Fruit fly (Drosophila melanogaster) whole organism, adult: ENCODE data around the gene drpr.

Source experiments
- CG11617 ChIP-seq: fragments of 200-800 bp; sonication (Bioruptor generic); optimal IDR thresholded peaks from 2 replicates; lab custom pipeline; 2017; ENCODE audit warnings: mild to moderate bottlenecking, missing biosample characterization, missing genetic modification reagents, missing genetic modification characterization
- CG12768 ChIP-seq: fragments of 200-800 bp; sonication (Bioruptor generic); optimal IDR thresholded peaks from 2 replicates; lab custom pipeline; 2017; ENCODE audit warnings: missing biosample characterization, missing genetic modification characterization, mild to moderate bottlenecking, moderate library complexity, missing genetic modification reagents
- CG14711 ChIP-seq: fragments of 200-800 bp; sonication (Bioruptor generic); optimal IDR thresholded peaks from 2 replicates; lab custom pipeline; 2018; ENCODE audit warnings: missing biosample characterization, mild to moderate bottlenecking, missing genetic modification characterization, moderate library complexity
- CG1620 ChIP-seq: fragments of 200-800 bp; sonication (Bioruptor generic); optimal IDR thresholded peaks from 2 replicates; lab custom pipeline; 2016; ENCODE audit warnings: missing biosample characterization, missing genetic modification characterization
- CG33017 ChIP-seq: fragments of 200-800 bp; sonication (Bioruptor generic); optimal IDR thresholded peaks from 2 replicates; lab custom pipeline; 2018; ENCODE audit warnings: missing biosample characterization, mild to moderate bottlenecking, missing genetic modification characterization, moderate library complexity
- CG5204 ChIP-seq: fragments of 200-800 bp; sonication (Bioruptor generic); optimal IDR thresholded peaks from 2 replicates; lab custom pipeline; 2016; ENCODE audit warnings: missing biosample characterization, missing genetic modification characterization
- CG7045 ChIP-seq: fragments of 200-800 bp; sonication (Bioruptor generic); optimal IDR thresholded peaks from 2 replicates; lab custom pipeline; 2017; ENCODE audit warnings: missing biosample characterization, mild to moderate bottlenecking, missing genetic modification characterization
- CG7101 ChIP-seq: fragments of 200-800 bp; sonication (Bioruptor generic); optimal IDR thresholded peaks from 2 replicates; lab custom pipeline; 2018; ENCODE audit warnings: missing biosample characterization, mild to moderate bottlenecking, missing genetic modification characterization, moderate library complexity
- Clk ChIP-seq: fragments of 200-800 bp; sonication (Bioruptor generic); optimal IDR thresholded peaks from 2 replicates; lab custom pipeline; 2017; ENCODE audit warnings: missing biosample characterization, missing genetic modification characterization
- Crg-1 ChIP-seq: fragments of 200-800 bp; sonication (Bioruptor generic); optimal IDR thresholded peaks from 2 replicates; lab custom pipeline; 2016; ENCODE audit warnings: missing biosample characterization, missing genetic modification characterization
- Hr96 ChIP-seq: fragments of 200-800 bp; sonication (Bioruptor generic); optimal IDR thresholded peaks from 2 replicates; lab custom pipeline; 2016; ENCODE audit warnings: missing biosample characterization, missing genetic modification characterization
- Mnt ChIP-seq: fragments of 200-800 bp; sonication (Bioruptor generic); optimal IDR thresholded peaks from 2 replicates; lab custom pipeline; 2016; ENCODE audit warnings: missing biosample characterization, mild to moderate bottlenecking, missing genetic modification characterization
- bab1 ChIP-seq: fragments of 200-800 bp; sonication (Bioruptor generic); optimal IDR thresholded peaks from 3 replicates; lab custom pipeline; 2019; ENCODE audit warnings: missing biosample characterization, mild to moderate bottlenecking, missing genetic modification characterization, moderate library complexity
- cic ChIP-seq: fragments of 200-800 bp; sonication (Bioruptor generic); optimal IDR thresholded peaks from 2 replicates; lab custom pipeline; 2017; ENCODE audit warnings: missing biosample characterization, mild to moderate bottlenecking, missing genetic modification characterization, moderate library complexity
- cnc ChIP-seq, 2 experiments: fragments of >200 bp; optimal IDR thresholded peaks; 2 replicates each; lab custom pipeline; 2017
- kay ChIP-seq: fragments of 200-800 bp; sonication (Bioruptor generic); peaks from one replicate; lab custom pipeline; 2016; ENCODE audit warnings: missing biosample characterization, missing genetic modification characterization, borderline replicate concordance
- ovo ChIP-seq: fragments of 200-800 bp; sonication (Bioruptor generic); optimal IDR thresholded peaks from 2 replicates; lab custom pipeline; 2016; ENCODE audit warnings: missing biosample characterization, missing genetic modification characterization
- pad ChIP-seq: fragments of 200-800 bp; sonication (Bioruptor generic); optimal IDR thresholded peaks from 3 replicates; lab custom pipeline; 2017; ENCODE audit warnings: missing biosample characterization, missing genetic modification characterization, mild to moderate bottlenecking, moderate library complexity, missing genetic modification reagents
- tj ChIP-seq: fragments of 200-800 bp; sonication (Bioruptor generic); optimal IDR thresholded peaks from 3 replicates; lab custom pipeline; 2017; ENCODE audit warnings: missing biosample characterization, mild to moderate bottlenecking, missing genetic modification characterization, moderate library complexity
- toe ChIP-seq: fragments of 200-800 bp; sonication (Bioruptor generic); optimal IDR thresholded peaks from 2 replicates; lab custom pipeline; 2016; ENCODE audit warnings: missing biosample characterization, missing genetic modification characterization

drpr gene

DNA sequence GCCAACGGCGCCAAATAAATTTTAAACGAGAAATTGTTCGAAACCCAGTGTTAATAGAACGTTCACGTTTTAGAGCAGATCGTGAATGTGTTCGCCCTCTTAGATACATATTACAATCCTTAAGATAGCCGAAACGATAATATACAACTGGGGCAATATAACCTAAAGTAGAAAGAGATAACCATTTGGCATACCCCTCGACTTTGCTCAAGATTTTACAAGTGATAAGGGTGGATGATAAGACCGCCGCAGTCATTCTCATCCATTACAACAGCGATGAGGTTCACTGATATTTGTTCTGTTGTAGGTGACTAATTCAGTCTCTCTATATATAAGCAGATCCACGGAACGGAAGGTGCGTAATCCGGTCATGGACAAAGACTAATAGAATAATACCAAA, 4.2 kb downstream of the drpr start:
- TF ChIP-seq ovo (GFP tag; lab: Kevin White, UChicago) (no peak), CG11617 (no peak), bab1 (GFP tag; lab: Kevin White, UChicago) (no peak), Crg-1 (GFP tag; lab: Kevin White, UChicago) (no peak), cnc (optimal IDR thresholded peaks at IDR 0.05; lab: Kevin White, UChicago) (no peak), CG12768 (no peak), cic (GFP tag; lab: Kevin White, UChicago) (peak; percentile 48), pad (no peak), CG1620 (GFP tag; lab: Kevin White, UChicago) (no peak), Hr96 (GFP tag; lab: Kevin White, UChicago) (no peak), CG7045 (GFP tag; lab: Kevin White, UChicago) (no peak), CG7101 (no peak), tj (GFP tag; lab: Kevin White, UChicago) (no peak), CG14711 (tag; lab: Kevin White, UChicago) (no peak), Mnt (GFP tag; lab: Kevin White, UChicago) (peak; percentile 8), Clk (no peak), toe (GFP tag; lab: Kevin White, UChicago) (no peak), kay (GFP tag; lab: Kevin White, UChicago) (peak; percentile 0), CG33017 (tag; lab: Kevin White, UChicago) (no peak), CG5204 (GFP tag; lab: Kevin White, UChicago) (no peak)

- TF ChIP-seq Clk: no peak
- no peak for TF ChIP-seq CG12768
- no peak for TF ChIP-seq kay (GFP tag; lab: Kevin White, UChicago)
- TF ChIP-seq tj (GFP tag; lab: Kevin White, UChicago): no peak
- TF ChIP-seq CG11617: no peak
- TF ChIP-seq CG7045 (GFP tag; lab: Kevin White, UChicago): no peak
- no peak for TF ChIP-seq cic (GFP tag; lab: Kevin White, UChicago)
- no peak for TF ChIP-seq CG14711 (tag; lab: Kevin White, UChicago)
- TF ChIP-seq CG5204 (GFP tag; lab: Kevin White, UChicago): no peak
- no peak for TF ChIP-seq cnc (optimal IDR thresholded peaks at IDR 0.05; lab: Kevin White, UChicago)
These were observed 6.8 kb downstream of the drpr start, which contains the start of gene CG12035 for dm6 chr3L:1724090-1724489. TSS of gene CG12035 (plus strand) at chr3L:1724390.

DNA sequence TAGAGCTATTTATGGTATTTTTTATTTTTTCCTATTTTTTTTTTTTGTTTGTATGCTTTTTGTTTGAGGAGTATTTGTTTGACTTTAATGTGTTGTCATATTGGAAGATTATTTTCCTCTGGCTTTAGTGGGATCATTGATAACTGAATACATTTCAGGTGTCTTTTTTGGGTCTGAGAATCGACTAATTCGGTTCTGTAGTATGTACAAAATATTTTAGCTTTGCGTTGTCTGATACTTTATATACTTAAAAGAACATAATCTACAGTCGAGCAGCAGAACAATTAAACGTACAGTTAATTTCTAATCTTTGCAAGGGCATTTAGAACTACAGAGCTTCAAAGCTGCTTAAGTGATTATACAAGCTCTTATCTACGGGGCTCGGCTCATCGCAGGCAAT, 7.9 kb downstream of the drpr start, which contains the start of gene CG18171:
CG18171 (minus strand) TSS at position 101 of the 400 bp plus-strand sequence.
- TF ChIP-seq Hr96 (GFP tag; lab: Kevin White, UChicago) (no peak), kay (GFP tag; lab: Kevin White, UChicago) (no peak), ovo (GFP tag; lab: Kevin White, UChicago) (no peak), cnc (optimal IDR thresholded peaks at IDR 0.05; lab: Kevin White, UChicago) (no peak), CG1620 (GFP tag; lab: Kevin White, UChicago) (no peak), Crg-1 (GFP tag; lab: Kevin White, UChicago) (no peak), toe (GFP tag; lab: Kevin White, UChicago) (no peak)

dm6 chr3L:1711218-1711617, 19.7 kb downstream of the drpr start:
- TF ChIP-seq Clk (no peak), toe (GFP tag; lab: Kevin White, UChicago) (no peak), cic (GFP tag; lab: Kevin White, UChicago) (no peak), Crg-1 (GFP tag; lab: Kevin White, UChicago) (no peak), CG1620 (GFP tag; lab: Kevin White, UChicago) (no peak), CG12768 (no peak), Mnt (GFP tag; lab: Kevin White, UChicago) (no peak), ovo (GFP tag; lab: Kevin White, UChicago) (no peak), bab1 (GFP tag; lab: Kevin White, UChicago) (no peak), CG7045 (GFP tag; lab: Kevin White, UChicago) (no peak), CG7101 (no peak), Hr96 (GFP tag; lab: Kevin White, UChicago) (no peak), CG5204 (GFP tag; lab: Kevin White, UChicago) (no peak), tj (GFP tag; lab: Kevin White, UChicago) (no peak), CG14711 (tag; lab: Kevin White, UChicago) (no peak), CG11617 (no peak), pad (no peak), cnc (optimal IDR thresholded peaks at IDR 0.05; lab: Kevin White, UChicago) (no peak), kay (GFP tag; lab: Kevin White, UChicago) (no peak), CG33017 (tag; lab: Kevin White, UChicago) (no peak)

DNA sequence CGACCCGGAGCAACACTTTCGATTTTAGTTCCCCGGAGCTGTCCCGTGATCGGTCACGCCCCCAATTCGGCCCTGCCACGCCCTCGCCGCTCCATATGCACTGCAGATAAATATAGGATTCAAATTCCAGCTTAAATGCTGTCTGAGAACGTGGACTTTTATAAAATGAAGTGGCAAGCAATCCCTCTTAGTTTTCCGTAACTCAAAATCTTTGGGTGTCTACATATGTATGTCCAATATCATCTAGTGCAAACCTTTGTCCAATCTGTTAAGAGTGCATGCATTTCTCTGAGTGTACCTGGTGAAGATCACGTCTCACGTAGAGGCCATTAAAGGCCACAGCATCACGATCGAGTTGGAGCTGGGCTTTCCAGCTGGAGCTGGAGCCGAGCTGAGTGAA, 20.3 kb downstream of the drpr start:
- TF ChIP-seq bab1 (GFP tag; lab: Kevin White, UChicago) (no peak), ovo (GFP tag; lab: Kevin White, UChicago) (no peak), Hr96 (GFP tag; lab: Kevin White, UChicago) (no peak), CG14711 (tag; lab: Kevin White, UChicago) (no peak), kay (GFP tag; lab: Kevin White, UChicago) (no peak), toe (GFP tag; lab: Kevin White, UChicago) (no peak), pad (no peak), cic (GFP tag; lab: Kevin White, UChicago) (no peak), CG7101 (no peak), CG12768 (no peak), CG5204 (GFP tag; lab: Kevin White, UChicago) (no peak), CG7045 (GFP tag; lab: Kevin White, UChicago) (no peak), tj (GFP tag; lab: Kevin White, UChicago) (no peak), cnc (optimal IDR thresholded peaks at IDR 0.05; lab: Kevin White, UChicago) (no peak)

dm6 chr3L:1709161-1709560, 21.7 kb downstream of the drpr start:
- no peak for TF ChIP-seq kay (GFP tag; lab: Kevin White, UChicago)
- no peak for TF ChIP-seq ovo (GFP tag; lab: Kevin White, UChicago)
- TF ChIP-seq CG7101: no peak
- TF ChIP-seq CG14711 (tag; lab: Kevin White, UChicago): no peak
- TF ChIP-seq cic (GFP tag; lab: Kevin White, UChicago): no peak
- no peak for TF ChIP-seq CG12768
- TF ChIP-seq CG5204 (GFP tag; lab: Kevin White, UChicago): no peak
- TF ChIP-seq bab1 (GFP tag; lab: Kevin White, UChicago): no peak
- no peak for TF ChIP-seq cnc (optimal IDR thresholded peaks at IDR 0.05; lab: Kevin White, UChicago)
- no peak for TF ChIP-seq Crg-1 (GFP tag; lab: Kevin White, UChicago)
- TF ChIP-seq CG11617: no peak
- no peak for TF ChIP-seq Mnt (GFP tag; lab: Kevin White, UChicago)
- TF ChIP-seq CG7045 (GFP tag; lab: Kevin White, UChicago): no peak
- TF ChIP-seq toe (GFP tag; lab: Kevin White, UChicago): no peak
- TF ChIP-seq Hr96 (GFP tag; lab: Kevin White, UChicago): no peak
- TF ChIP-seq Clk: no peak
- no peak for TF ChIP-seq CG33017 (tag; lab: Kevin White, UChicago)
